Worm (Caenorhabditis elegans) whole organism, young adult: Measurements from ENCODE around the gene ccdc-12.
A peak's percentile ranks its signal among the peaks of the same experiment; 100 is the strongest.

ENCODE experiments used
- C06A6.2 ChIP-seq: fragments of 200-800 bp; sonication (Bioruptor generic); conservative IDR thresholded peaks from 2 replicates; pipeline ENCODE4 v1.3.6; 2022; ENCODE audit warnings: missing genetic modification characterization, missing compliant biosample characterization
- F10E7.11 ChIP-seq: sonication (generic microtip); optimal IDR thresholded peaks from 2 replicates; lab custom pipeline; 2017; ENCODE audit warnings: mild to moderate bottlenecking, missing genetic modification characterization, moderate library complexity, missing compliant biosample characterization
- F33H1.4 ChIP-seq: fragments of 200-800 bp; sonication (Bioruptor generic); IDR thresholded peaks from 2 replicates; pipeline ENCODE4 v1.3.6; 2022; ENCODE audit warnings: missing genetic modification reagents, missing genetic modification characterization, missing compliant biosample characterization
- F37B4.10 ChIP-seq: fragments of 200-800 bp; sonication (Bioruptor generic); IDR thresholded peaks from 2 replicates; pipeline ENCODE4 v1.3.6; 2022; ENCODE audit warnings: missing genetic modification characterization, missing compliant biosample characterization
- K12H6.12 ChIP-seq: fragments of 200-800 bp; sonication (Bioruptor generic); optimal IDR thresholded peaks from 2 replicates; lab custom pipeline; 2018; ENCODE audit warnings: mild to moderate bottlenecking, missing genetic modification characterization, missing compliant biosample characterization
- Y53F4B.3 ChIP-seq: fragments of 200-800 bp; sonication (Bioruptor generic); IDR thresholded peaks from 2 replicates; pipeline ENCODE4 v1.3.6; 2022; ENCODE audit warnings: missing genetic modification reagents, missing genetic modification characterization, missing compliant biosample characterization
- Y67H2A.10 ChIP-seq: fragments of 200-800 bp; sonication (Bioruptor generic); conservative IDR thresholded peaks from 2 replicates; pipeline ENCODE4 v1.3.6; 2022; ENCODE audit warnings: missing genetic modification reagents, missing genetic modification characterization, missing compliant biosample characterization
- ZK185.1 ChIP-seq: sonication (generic microtip); optimal IDR thresholded peaks from 2 replicates; lab custom pipeline; 2016; ENCODE audit warnings: mild to moderate bottlenecking, missing genetic modification characterization, missing compliant biosample characterization; ENCODE audit not compliant: poor library complexity, severe bottlenecking
- athp-1 ChIP-seq: sonication (generic microtip); optimal IDR thresholded peaks from 2 replicates; lab custom pipeline; 2017; ENCODE audit warnings: mild to moderate bottlenecking, missing genetic modification characterization, missing compliant biosample characterization
- attf-3 ChIP-seq: fragments of 200-800 bp; sonication (Bioruptor generic); conservative IDR thresholded peaks from 2 replicates; pipeline ENCODE4 v1.3.6; 2022; ENCODE audit warnings: missing genetic modification reagents, missing genetic modification characterization, missing compliant biosample characterization
- bed-1 ChIP-seq: fragments of 200-800 bp; sonication (Bioruptor generic); IDR thresholded peaks from 2 replicates; pipeline ENCODE4 v1.3.6; 2022; ENCODE audit warnings: missing genetic modification reagents, missing genetic modification characterization, missing compliant biosample characterization
- bed-2 ChIP-seq: fragments of 200-800 bp; sonication (Bioruptor generic); IDR thresholded peaks from 2 replicates; pipeline ENCODE4 v1.3.6; 2022; ENCODE audit warnings: missing genetic modification reagents, missing genetic modification characterization, missing compliant biosample characterization
- ceh-79 ChIP-seq: sonication (generic microtip); optimal IDR thresholded peaks from 2 replicates; lab custom pipeline; 2017; ENCODE audit warnings: mild to moderate bottlenecking, missing genetic modification characterization, missing compliant biosample characterization
- dox-1 ChIP-seq: fragments of 200-800 bp; sonication (Bioruptor generic); IDR thresholded peaks from 2 replicates; pipeline ENCODE4 v1.3.6; 2022; ENCODE audit warnings: missing genetic modification reagents, missing genetic modification characterization, missing compliant biosample characterization
- egl-18 ChIP-seq: fragments of 200-800 bp; sonication (Bioruptor generic); IDR thresholded peaks from 2 replicates; pipeline ENCODE4 v1.3.6; 2022; ENCODE audit warnings: missing genetic modification reagents, missing genetic modification characterization, missing compliant biosample characterization
- egl-44 ChIP-seq: fragments of 200-800 bp; sonication (Bioruptor generic); IDR thresholded peaks from 2 replicates; pipeline ENCODE4 v1.3.6; 2022; ENCODE audit warnings: missing genetic modification reagents, missing genetic modification characterization, missing compliant biosample characterization
- egrh-3 ChIP-seq: fragments of 200-800 bp; sonication (Bioruptor generic); IDR thresholded peaks from 2 replicates; pipeline ENCODE4 v1.3.6; 2022; ENCODE audit warnings: missing genetic modification reagents, missing genetic modification characterization, missing compliant biosample characterization
- fkh-3 ChIP-seq: sonication (generic microtip); optimal IDR thresholded peaks from 2 replicates; lab custom pipeline; 2016; ENCODE audit warnings: mild to moderate bottlenecking, missing genetic modification characterization, missing compliant biosample characterization
- lin-26 ChIP-seq: fragments of 200-800 bp; sonication (Bioruptor generic); IDR thresholded peaks from 2 replicates; pipeline ENCODE4 v1.3.6; 2022; ENCODE audit warnings: missing genetic modification reagents, missing genetic modification characterization, missing compliant biosample characterization
- lsy-27 ChIP-seq: sonication (generic microtip); optimal IDR thresholded peaks from 2 replicates; lab custom pipeline; 2017; ENCODE audit warnings: missing genetic modification characterization, mild to moderate bottlenecking, missing compliant biosample characterization, antibody characterized with exemption, missing genotype, borderline replicate concordance; ENCODE audit not compliant: insufficient read depth
- madf-10 ChIP-seq: sonication (generic microtip); optimal IDR thresholded peaks from 2 replicates; lab custom pipeline; 2016; ENCODE audit warnings: mild to moderate bottlenecking, missing genetic modification characterization, missing compliant biosample characterization
- madf-6 ChIP-seq: fragments of 200-800 bp; sonication (Bioruptor generic); IDR thresholded peaks from 2 replicates; pipeline ENCODE4 v1.3.6; 2022; ENCODE audit warnings: missing genetic modification reagents, missing genetic modification characterization, missing compliant biosample characterization
- madf-8 ChIP-seq: fragments of 200-800 bp; sonication (Bioruptor generic); conservative IDR thresholded peaks from 2 replicates; pipeline ENCODE4 v1.3.6; 2022; ENCODE audit warnings: missing genetic modification reagents, missing genetic modification characterization, missing compliant biosample characterization
- mes-4 ChIP-seq: sonication (generic microtip); optimal IDR thresholded peaks from 2 replicates; lab custom pipeline; 2016; ENCODE audit warnings: missing genotype, missing genetic modification characterization, missing compliant biosample characterization
- nhr-120 ChIP-seq: fragments of 200-800 bp; sonication (Bioruptor generic); IDR thresholded peaks from 2 replicates; pipeline ENCODE4 v1.3.6; 2022; ENCODE audit warnings: missing genetic modification characterization, missing compliant biosample characterization
- nhr-80 ChIP-seq: sonication (generic microtip); optimal IDR thresholded peaks from 2 replicates; lab custom pipeline; 2016; ENCODE audit warnings: missing genetic modification characterization, missing compliant biosample characterization
- pha-4 ChIP-seq: fragments of 150-350 bp; sonication (generic microtip); optimal IDR thresholded peaks from 2 replicates; lab custom pipeline; 2014; ENCODE audit warnings: missing biosample characterization, missing genetic modification reagents, missing genetic modification characterization
- sea-2 ChIP-seq: fragments of 200-800 bp; sonication (Bioruptor generic); IDR thresholded peaks from 2 replicates; pipeline ENCODE4 v1.3.6; 2022; ENCODE audit warnings: missing genetic modification characterization, missing compliant biosample characterization
- somi-1 ChIP-seq: fragments of 200-800 bp; sonication (Bioruptor generic); optimal IDR thresholded peaks from 2 replicates; lab custom pipeline; 2018; ENCODE audit warnings: mild to moderate bottlenecking, missing genetic modification characterization, missing compliant biosample characterization
- tbp1 ChIP-seq: fragments of 200-800 bp; sonication (Bioruptor generic); optimal IDR thresholded peaks from 2 replicates; lab custom pipeline; 2018; ENCODE audit warnings: mild to moderate bottlenecking, missing genetic modification characterization, missing compliant biosample characterization
- unc-62 ChIP-seq: fragments of 150-350 bp; optimal IDR thresholded peaks from 2 replicates; lab custom pipeline; 2014; ENCODE audit warnings: missing biosample characterization, missing genetic modification reagents, missing genetic modification characterization
- zfh-2 ChIP-seq: fragments of 200-800 bp; sonication (Bioruptor generic); conservative IDR thresholded peaks from 2 replicates; pipeline ENCODE4 v1.3.6; 2022; ENCODE audit warnings: missing genetic modification reagents, missing genetic modification characterization, missing compliant biosample characterization
- ztf-28 ChIP-seq: fragments of 200-800 bp; sonication (Bioruptor generic); IDR thresholded peaks from 2 replicates; pipeline ENCODE4 v1.3.6; 2022; ENCODE audit warnings: missing genetic modification reagents, missing genetic modification characterization, missing compliant biosample characterization

The ccdc-12 gene

DNA sequence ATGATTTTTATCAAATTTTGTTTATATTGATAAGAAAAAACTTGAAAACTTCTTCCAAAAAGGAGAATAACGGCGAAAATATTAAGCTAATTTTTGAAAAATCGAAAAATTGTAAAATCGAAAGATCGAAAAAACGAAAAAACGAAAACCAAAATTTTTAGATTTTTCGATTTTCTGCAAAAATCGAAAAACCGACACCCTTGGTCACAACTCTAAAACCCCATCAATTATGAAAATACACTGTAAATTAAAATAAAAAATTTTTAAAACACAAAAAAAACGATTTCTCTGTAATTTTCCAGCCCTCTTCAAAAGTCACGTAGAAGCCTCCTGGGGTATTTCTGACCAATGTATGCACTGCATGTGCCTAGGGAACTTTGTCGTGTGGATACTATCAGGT, 24.9 kb downstream of the ccdc-12 start, which contains the start of gene ilys-1:
ilys-1 (plus strand) TSS at position 301 of the 400 bp plus-strand sequence.
- TF ChIP-seq unc-62 (GFP tag; lab: Kevin White, UChicago) (no peak), Y67H2A.10 (no peak), ZK185.1 (no peak), madf-10 (no peak)

DNA sequence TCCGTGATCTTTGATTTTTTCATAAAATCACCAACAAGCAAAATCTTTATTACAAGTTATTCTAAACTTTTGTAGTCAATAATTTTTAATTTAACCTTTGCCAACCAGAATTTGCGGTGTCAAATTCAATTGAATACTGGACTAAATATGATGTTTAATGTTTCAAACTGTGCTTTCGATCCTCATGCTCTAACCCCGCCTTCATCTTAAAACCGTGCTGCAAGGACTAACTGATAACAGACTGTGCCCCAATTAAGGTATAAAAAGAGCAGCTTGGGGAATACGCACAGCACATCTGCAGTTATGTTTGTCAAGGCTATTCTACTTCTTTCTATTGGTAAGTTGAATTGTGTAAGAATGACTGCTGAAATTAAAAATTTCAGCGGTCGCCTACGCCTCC, 27.6 kb downstream of the ccdc-12 start, which contains the start of gene ilys-2:
ilys-2 (plus strand) TSS at position 301 of the 400 bp plus-strand sequence.
- TF ChIP-seq somi-1 (GFP tag; lab: Kevin White, UChicago) (no peak), bed-2 (GFP tag; lab: Robert Waterston, UW) (no peak), egrh-3 (no peak), egl-44 (no peak), ceh-79 (tag; lab: Kevin White, UChicago) (no peak), F33H1.4 (GFP tag; lab: Robert Waterston, UW) (no peak), nhr-120 (no peak), lsy-27 (no peak), sea-2 (GFP tag; lab: Robert Waterston, UW) (no peak), madf-6 (no peak), madf-8 (GFP tag; lab: Robert Waterston, UW) (no peak), pha-4 (tag; lab: Kevin White, UChicago) (no peak), egl-18 (GFP tag; lab: Robert Waterston, UW) (no peak), tbp1 (GFP tag; lab: Kevin White, UChicago) (no peak), attf-3 (GFP tag; lab: Robert Waterston, UW) (no peak)
- TF ChIP-seq, all 124 proteins: peak for 0

DNA sequence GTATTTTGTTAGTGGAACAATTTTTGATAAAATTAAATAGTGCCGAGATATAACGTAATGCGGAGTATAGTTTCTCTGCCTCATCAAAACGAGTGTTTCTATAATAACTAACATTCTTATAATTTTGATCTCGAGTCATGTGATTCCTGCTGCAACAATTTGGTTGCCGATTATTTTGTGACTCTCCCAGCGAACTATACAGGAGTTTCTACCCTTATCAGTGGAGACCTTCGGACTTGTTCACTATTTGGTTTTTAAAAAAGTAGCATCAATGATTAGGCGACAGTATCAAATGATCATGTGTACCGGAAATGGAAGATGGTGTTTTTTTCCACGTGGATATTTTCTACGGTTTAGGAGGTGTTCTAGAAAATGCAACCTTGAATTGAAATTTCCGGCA, 28.7 kb downstream of the ccdc-12 start:
- TF ChIP-seq nhr-80 (tag; lab: Kevin White, UChicago) (peak; percentile 64), dox-1 (no peak)

DNA sequence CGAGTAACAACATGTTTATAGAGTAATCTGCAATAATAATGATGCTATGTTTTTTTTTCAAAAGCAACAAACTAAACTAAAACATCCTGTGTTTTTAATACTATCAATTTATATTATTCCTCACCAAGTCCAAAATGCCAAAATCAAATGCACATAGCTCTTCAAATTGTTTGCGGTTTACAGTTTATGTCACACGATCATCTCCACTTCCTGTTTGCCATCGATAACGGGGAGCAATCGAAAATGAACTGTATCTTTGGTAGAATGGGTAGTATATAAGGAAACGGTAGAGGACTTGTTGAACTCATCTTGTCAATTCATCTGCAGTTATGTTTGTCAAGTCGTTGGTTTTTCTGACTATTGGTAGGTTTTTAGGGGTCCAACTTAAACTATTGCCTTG, 30.8 kb downstream of the ccdc-12 start, which contains the start of gene ilys-3:
ilys-3 (plus strand) TSS at position 301 of the 400 bp plus-strand sequence.
- TF ChIP-seq ztf-28 (GFP tag; lab: Robert Waterston, UW), result no peak
- TF ChIP-seq egl-44, result no peak
- no peak for TF ChIP-seq Y53F4B.3 (GFP tag; lab: Robert Waterston, UW)
- no peak for TF ChIP-seq K12H6.12 (tag; lab: Kevin White, UChicago)

DNA sequence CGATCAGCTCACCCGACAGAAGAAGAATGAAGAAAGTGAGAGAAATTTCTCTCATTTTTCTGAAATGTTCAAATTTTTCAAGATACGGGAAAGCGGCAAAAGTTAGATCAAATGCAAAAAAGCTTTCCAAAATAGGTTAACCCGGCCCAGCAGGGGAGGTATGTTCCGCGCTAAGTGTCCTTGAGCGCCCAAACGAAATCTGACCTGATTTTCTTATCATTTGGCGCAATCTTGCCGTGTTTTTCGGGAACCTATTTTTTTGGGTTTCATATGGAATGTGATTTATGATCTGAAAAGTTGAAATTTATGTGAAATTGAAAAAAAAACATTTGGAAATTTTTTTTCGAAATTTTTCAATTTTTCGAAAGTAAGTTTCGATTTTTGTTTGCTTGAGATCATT, 31.7 kb downstream of the ccdc-12 start, which contains the start of gene cdh-10:
cdh-10 (minus strand) TSS at position 59 of the 400 bp plus-strand sequence.
- TF ChIP-seq C06A6.2 (no peak), F10E7.11 (tag; lab: Kevin White, UChicago) (no peak), bed-1 (GFP tag; lab: Robert Waterston, UW) (no peak)

DNA sequence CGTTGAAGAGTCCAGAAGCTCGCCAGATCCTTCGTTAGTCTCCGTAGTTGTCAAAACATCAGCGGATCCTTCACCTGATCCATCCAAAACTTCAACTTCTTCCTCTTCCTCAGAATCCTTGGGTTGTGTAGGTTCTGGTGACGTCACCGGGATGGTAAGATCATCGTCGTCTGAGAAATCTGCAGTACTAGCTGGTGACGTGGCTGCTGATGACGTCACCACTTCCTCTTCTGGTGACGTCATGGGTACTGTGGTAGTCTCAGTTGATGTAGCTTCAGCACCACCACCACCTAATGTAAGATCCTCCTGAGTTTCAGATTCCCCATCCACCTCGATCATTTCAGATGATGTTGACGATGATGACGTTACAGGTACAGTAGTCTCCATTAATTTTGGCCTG, 33.6 kb downstream of the ccdc-12 start:
- no peak for TF ChIP-seq lin-26
- TF ChIP-seq fkh-3, result no peak
- TF ChIP-seq F37B4.10, result no peak
- no peak for TF ChIP-seq tbp1 (GFP tag; lab: Kevin White, UChicago)
- TF ChIP-seq zfh-2 (GFP tag; lab: Robert Waterston, UW), result no peak
- no peak for TF ChIP-seq athp-1 (tag; lab: Kevin White, UChicago)
- no peak for TF ChIP-seq mes-4 (tag; lab: Kevin White, UChicago)
